Worm (Caenorhabditis elegans) whole organism, midembryonic: Measurements from ENCODE around the gene C02H6.3.

ENCODE experiments used
- T22C8.4 ChIP-seq: fragments of 200-800 bp; sonication (Bioruptor generic); IDR thresholded peaks from 2 replicates; pipeline ENCODE4 v1.3.6; 2022; ENCODE audit warnings: missing genetic modification characterization, missing compliant biosample characterization
- cog-1 ChIP-seq: sonication (generic microtip); optimal IDR thresholded peaks from 2 replicates; lab custom pipeline; 2016; ENCODE audit warnings: missing genetic modification characterization, missing compliant biosample characterization
- flt-1 ChIP-seq: fragments of 200-800 bp; sonication (Bioruptor generic); IDR thresholded peaks from 2 replicates; pipeline ENCODE4 v1.3.6; 2022; ENCODE audit warnings: missing genetic modification characterization, missing compliant biosample characterization
- klf-2 ChIP-seq: fragments of 200-800 bp; sonication (Bioruptor generic); conservative IDR thresholded peaks from 2 replicates; pipeline ENCODE4 v1.3.6; 2022; ENCODE audit warnings: missing genetic modification reagents, missing genetic modification characterization, missing compliant biosample characterization
- med-1 ChIP-seq: sonication (generic microtip); optimal IDR thresholded peaks from 2 replicates; lab custom pipeline; 2017; ENCODE audit warnings: missing genetic modification characterization, mild to moderate bottlenecking, missing compliant biosample characterization, antibody characterized with exemption, missing genetic modification reagents; ENCODE audit not compliant: insufficient read depth
- ref-1 ChIP-seq: fragments of 200-800 bp; sonication (Bioruptor generic); conservative IDR thresholded peaks from 2 replicates; pipeline ENCODE4 v1.3.6; 2022; ENCODE audit warnings: missing genetic modification reagents, missing genetic modification characterization, missing compliant biosample characterization
- tab-1 ChIP-seq: fragments of 200-800 bp; sonication (Bioruptor generic); IDR thresholded peaks from 2 replicates; pipeline ENCODE4 v1.3.6; 2022; ENCODE audit warnings: missing genetic modification characterization, missing compliant biosample characterization
- ztf-23 ChIP-seq: fragments of 200-800 bp; sonication (Bioruptor generic); IDR thresholded peaks from 2 replicates; pipeline ENCODE4 v1.3.6; 2022; ENCODE audit warnings: missing genetic modification reagents, missing genetic modification characterization, missing compliant biosample characterization
- ztf-29 ChIP-seq: fragments of 200-800 bp; sonication (Bioruptor generic); IDR thresholded peaks from 2 replicates; pipeline ENCODE4 v1.3.6; 2022; ENCODE audit warnings: missing genetic modification reagents, missing genetic modification characterization, missing compliant biosample characterization

Gene C02H6.3

ce11 chrV:7386052-7386573 lies 1.5 kb downstream of the C02H6.3 start, which contains the start of gene srp-6:
Gene srp-6, minus strand, starts transcription at chrV:7386102.
- TF ChIP-seq ztf-23 (no peak), T22C8.4 (GFP tag; lab: Robert Waterston, UW) (no peak), ztf-29 (GFP tag; lab: Robert Waterston, UW) (no peak), med-1 (no peak), klf-2 (no peak), tab-1 (no peak), cog-1 (tag; lab: Kevin White, UChicago) (no peak), ref-1 (GFP tag; lab: Robert Waterston, UW) (no peak), flt-1 (no peak)

DNA sequence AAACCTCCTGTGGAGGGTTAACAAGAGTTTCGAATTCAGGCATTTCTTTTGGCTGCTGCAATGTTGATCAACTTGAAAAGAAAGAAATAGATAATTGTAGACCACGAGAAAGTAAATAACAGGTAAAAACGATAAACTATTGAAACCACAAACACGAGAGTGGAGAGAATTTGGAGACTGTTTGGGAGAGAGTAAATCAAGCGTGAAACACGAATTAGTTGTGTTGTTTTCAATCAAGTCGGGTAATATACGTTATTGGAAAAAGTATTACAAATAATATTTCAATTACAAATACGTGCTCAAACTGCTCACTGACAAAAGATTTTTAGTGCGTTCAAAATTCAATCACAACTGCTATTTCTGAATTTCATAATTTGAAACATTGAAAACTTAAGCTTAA lies 6.6 kb downstream of the C02H6.3 start, which contains the start of gene C03G6.17:
TSS of gene C03G6.17 (minus strand) at position 101 of the 400 bp plus-strand sequence.
- TF ChIP-seq tab-1 = no peak
- TF ChIP-seq ztf-23 = no peak
- TF ChIP-seq flt-1 = no peak
- TF ChIP-seq ztf-29 (GFP tag; lab: Robert Waterston, UW) = no peak
- no peak for TF ChIP-seq klf-2
- no peak for TF ChIP-seq T22C8.4 (GFP tag; lab: Robert Waterston, UW)
- no peak for TF ChIP-seq med-1
- no peak for TF ChIP-seq ref-1 (GFP tag; lab: Robert Waterston, UW)
- no peak for TF ChIP-seq cog-1 (tag; lab: Kevin White, UChicago)

- TF ChIP-seq med-1 = no peak
- TF ChIP-seq T22C8.4 (GFP tag; lab: Robert Waterston, UW) = no peak
- no peak for TF ChIP-seq flt-1
- TF ChIP-seq klf-2 = no peak
- TF ChIP-seq ztf-29 (GFP tag; lab: Robert Waterston, UW) = no peak
- TF ChIP-seq ztf-23 = no peak
- TF ChIP-seq tab-1 = no peak
- TF ChIP-seq ref-1 (GFP tag; lab: Robert Waterston, UW) = no peak
- no peak for TF ChIP-seq cog-1 (tag; lab: Kevin White, UChicago)
These were observed 8.3 kb downstream of the C02H6.3 start, which contains the start of gene srsx-24 for ce11 chrV:7379384-7379783. Gene srsx-24, minus strand, starts transcription at chrV:7379484.

- TF ChIP-seq flt-1 = no peak
- no peak for TF ChIP-seq med-1
- TF ChIP-seq ztf-29 (GFP tag; lab: Robert Waterston, UW) = no peak
- no peak for TF ChIP-seq ztf-23
- TF ChIP-seq tab-1 = no peak
- TF ChIP-seq klf-2 = no peak
- TF ChIP-seq cog-1 (tag; lab: Kevin White, UChicago) = no peak
- no peak for TF ChIP-seq ref-1 (GFP tag; lab: Robert Waterston, UW)
- no peak for TF ChIP-seq T22C8.4 (GFP tag; lab: Robert Waterston, UW)
These were observed 13.6 kb downstream of the C02H6.3 start, which contains the start of gene srx-56 for ce11 chrV:7374090-7374489. Gene srx-56, plus strand, starts transcription at chrV:7374390.

DNA sequence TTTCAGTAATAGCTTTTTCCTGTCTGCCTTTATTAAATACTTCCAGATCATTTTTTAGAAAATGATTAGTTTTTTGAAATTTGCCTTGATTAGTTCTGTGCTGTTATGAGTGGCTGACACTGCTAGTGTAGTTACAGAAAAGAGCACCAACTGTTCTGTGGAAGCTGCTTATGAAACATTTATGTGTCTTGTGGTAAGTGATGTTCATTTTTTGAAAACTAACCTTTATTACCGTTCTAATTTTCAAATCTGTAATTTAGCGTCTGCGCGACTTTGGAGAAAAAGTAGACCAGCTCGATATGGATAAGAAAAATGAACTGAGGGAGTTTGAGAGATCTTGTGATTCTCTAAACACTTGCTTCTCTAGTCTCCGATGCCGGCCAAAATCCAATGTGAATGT lies 18.1 kb downstream of the C02H6.3 start, which contains the start of gene srj-14:
TSS of gene srj-14 (plus strand) at position 131 of the 400 bp plus-strand sequence.
- TF ChIP-seq T22C8.4 (GFP tag; lab: Robert Waterston, UW) (no peak), cog-1 (tag; lab: Kevin White, UChicago) (no peak), ref-1 (GFP tag; lab: Robert Waterston, UW) (no peak), med-1 (no peak), flt-1 (no peak)

- no peak for TF ChIP-seq ztf-29 (GFP tag; lab: Robert Waterston, UW)
- no peak for TF ChIP-seq flt-1
- TF ChIP-seq klf-2 = no peak
- TF ChIP-seq ztf-23 = no peak
These were observed 22.7 kb downstream of the C02H6.3 start, which contains the start of gene exc-13 for ce11 chrV:7364951-7365350. Gene exc-13, plus strand, starts transcription at chrV:7365251.

DNA sequence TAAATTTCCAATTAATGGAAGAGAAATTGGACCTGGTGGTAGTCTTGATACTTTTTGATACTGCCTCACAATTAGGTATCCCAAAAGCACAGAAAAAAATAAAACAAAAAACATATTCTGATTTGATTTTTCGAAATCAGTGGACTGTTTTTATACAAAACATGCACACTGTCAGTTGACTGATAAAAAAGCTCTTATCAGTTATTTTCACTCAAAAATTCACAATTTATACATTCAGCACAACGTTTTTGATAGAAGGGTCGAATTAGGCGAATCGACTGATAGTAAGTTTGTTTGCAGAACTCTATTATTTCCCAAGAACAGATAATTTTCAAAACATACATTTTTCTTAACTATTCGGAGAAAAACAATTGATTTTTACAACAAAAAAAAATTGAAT lies 23.6 kb downstream of the C02H6.3 start, which contains the start of gene cyp-35A2:
TSS of gene cyp-35A2 (minus strand) at position 124 of the 400 bp plus-strand sequence.
- TF ChIP-seq ref-1 (GFP tag; lab: Robert Waterston, UW) = no peak
- TF ChIP-seq med-1 = no peak
- no peak for TF ChIP-seq T22C8.4 (GFP tag; lab: Robert Waterston, UW)
- TF ChIP-seq cog-1 (tag; lab: Kevin White, UChicago) = no peak
- no peak for TF ChIP-seq flt-1
- no peak for TF ChIP-seq ztf-23
- TF ChIP-seq tab-1 = no peak
- no peak for TF ChIP-seq ztf-29 (GFP tag; lab: Robert Waterston, UW)
- no peak for TF ChIP-seq klf-2

- no peak for TF ChIP-seq ref-1 (GFP tag; lab: Robert Waterston, UW)
- no peak for TF ChIP-seq med-1
- no peak for TF ChIP-seq tab-1
- TF ChIP-seq klf-2 = no peak
- no peak for TF ChIP-seq T22C8.4 (GFP tag; lab: Robert Waterston, UW)
- TF ChIP-seq ztf-23 = no peak
- TF ChIP-seq ztf-29 (GFP tag; lab: Robert Waterston, UW) = no peak
- TF ChIP-seq cog-1 (tag; lab: Kevin White, UChicago) = no peak
- TF ChIP-seq flt-1 = no peak
These were observed 26.0 kb downstream of the C02H6.3 start, which contains the start of gene cyp-35A1 for ce11 chrV:7361673-7362072. Gene cyp-35A1, minus strand, starts transcription at chrV:7361773.

- TF ChIP-seq ztf-29 (GFP tag; lab: Robert Waterston, UW) = no peak
- TF ChIP-seq cog-1 (tag; lab: Kevin White, UChicago) = no peak
- TF ChIP-seq T22C8.4 (GFP tag; lab: Robert Waterston, UW) = no peak
- TF ChIP-seq ref-1 (GFP tag; lab: Robert Waterston, UW) = no peak
- no peak for TF ChIP-seq flt-1
- no peak for TF ChIP-seq tab-1
- no peak for TF ChIP-seq klf-2
- TF ChIP-seq ztf-23 = no peak
- no peak for TF ChIP-seq med-1
These were observed 30.5 kb downstream of the C02H6.3 start, which contains the start of gene C03G6.6 for ce11 chrV:7357132-7357531. Gene C03G6.6, plus strand, starts transcription at chrV:7357432.

DNA sequence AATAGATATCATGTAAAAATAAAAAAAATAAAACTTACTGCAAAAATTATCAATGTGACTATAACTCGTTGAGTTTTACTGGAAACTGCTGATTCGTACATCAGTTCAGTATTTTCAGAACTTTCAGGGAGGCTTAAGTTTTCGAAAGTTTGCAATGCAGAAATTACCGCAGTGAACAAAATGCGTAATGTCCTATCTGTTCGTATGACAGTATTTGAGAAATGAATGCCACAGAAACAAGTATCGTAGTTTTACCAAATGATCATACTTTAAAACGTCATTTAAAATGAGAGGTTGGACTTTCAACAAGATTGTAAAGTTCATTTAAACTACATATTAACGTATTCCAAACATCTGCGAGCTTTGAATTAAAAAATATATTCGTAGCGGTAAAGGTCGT lies 31.0 kb downstream of the C02H6.3 start, which contains the start of gene C03G6.21:
TSS of gene C03G6.21 (minus strand) at position 101 of the 400 bp plus-strand sequence.
- TF ChIP-seq klf-2 (no peak), cog-1 (tag; lab: Kevin White, UChicago) (no peak), med-1 (no peak), flt-1 (no peak), ref-1 (GFP tag; lab: Robert Waterston, UW) (no peak)
